Worm (Caenorhabditis elegans) whole organism, L1 larva: Measurements from ENCODE around the gene M110.10.

Experiments
- elt-2 ChIP-seq: sonication (generic microtip); optimal IDR thresholded peaks from 2 replicates; lab custom pipeline; 2016; ENCODE audit warnings: missing genetic modification characterization, mild to moderate bottlenecking, inconsistent platforms, missing compliant biosample characterization, missing genetic modification reagents
- sup-37 ChIP-seq: fragments of 200-800 bp; sonication (Bioruptor generic); optimal IDR thresholded peaks from 2 replicates; lab custom pipeline; 2018; ENCODE audit warnings: mild to moderate bottlenecking, missing genetic modification characterization, missing compliant biosample characterization

- TF ChIP-seq elt-2 (tag; lab: Kevin White, UChicago) (no peak), sup-37 (GFP tag; lab: Kevin White, UChicago) (no peak)
Observed at ce11 chrII:8204039-8204438, 10.2 kb downstream of the M110.10 start, which contains the start of gene col-76.
